Worm (Caenorhabditis elegans) whole organism, L1 larva: ENCODE data around the gene ccd-5.

ENCODE experiments used
- C16A3.4 ChIP-seq: fragments of 150-350 bp; optimal IDR thresholded peaks from 2 replicates; lab custom pipeline; 2014; ENCODE audit warnings: missing biosample characterization, missing genetic modification characterization
- Y116A8C.19 ChIP-seq: sonication (generic microtip); optimal IDR thresholded peaks from 2 replicates; lab custom pipeline; 2016; ENCODE audit warnings: missing compliant biosample characterization, missing genetic modification characterization, borderline replicate concordance
- alr-1 ChIP-seq: fragments of 200-800 bp; sonication (Bioruptor generic); optimal IDR thresholded peaks from 2 replicates; lab custom pipeline; 2018; ENCODE audit warnings: borderline replicate concordance, mild to moderate bottlenecking, missing genetic modification characterization, missing compliant biosample characterization
- aly-2 ChIP-seq: fragments of 150-350 bp; optimal IDR thresholded peaks from 2 replicates; lab custom pipeline; 2014; ENCODE audit warnings: missing biosample characterization, missing genetic modification characterization
- ama-1 ChIP-seq: fragments of 150-350 bp; optimal IDR thresholded peaks from 2 replicates; lab custom pipeline; 2014
- ceh-63 ChIP-seq: fragments of 200-800 bp; sonication (Bioruptor generic); optimal IDR thresholded peaks from 2 replicates; lab custom pipeline; 2018; ENCODE audit warnings: mild to moderate bottlenecking, missing genetic modification characterization, missing compliant biosample characterization
- ceh-82 ChIP-seq, 3 experiments: fragments of 150-350 bp in 1 of 3; sonication (generic microtip) in 2 of 3; optimal IDR thresholded peaks; 2 replicates each; lab custom pipeline; 2014 to 2017; ENCODE audit warnings: missing biosample characterization in 3 of 3, missing genetic modification characterization in 3 of 3
- ceh-88 ChIP-seq: fragments of 200-800 bp; sonication (Bioruptor generic); IDR thresholded peaks from 2 replicates; pipeline ENCODE4 v1.3.6; 2022; ENCODE audit warnings: missing genetic modification characterization, missing compliant biosample characterization
- egl-13 ChIP-seq: sonication (generic microtip); optimal IDR thresholded peaks from 2 replicates; lab custom pipeline; 2016; ENCODE audit warnings: missing genotype, missing genetic modification reagents, missing genetic modification characterization, missing compliant biosample characterization
- elt-2 ChIP-seq: sonication (generic microtip); optimal IDR thresholded peaks from 2 replicates; lab custom pipeline; 2016; ENCODE audit warnings: missing genetic modification characterization, mild to moderate bottlenecking, inconsistent platforms, missing compliant biosample characterization, missing genetic modification reagents
- elt-3 ChIP-seq, 6 experiments: fragments of 150-350 bp in 1 of 6; sonication (generic microtip); optimal IDR thresholded peaks; 2 replicates each; lab custom pipeline; 2017 to 2018; ENCODE audit warnings: missing biosample characterization in 6 of 6, missing genetic modification characterization in 6 of 6, inconsistent platforms in 1 of 6
- fkh-10 ChIP-seq: sonication (generic microtip); optimal IDR thresholded peaks from 2 replicates; lab custom pipeline; 2017; ENCODE audit warnings: missing biosample characterization, missing genetic modification reagents, missing genetic modification characterization
- fkh-4 ChIP-seq: sonication (generic microtip); optimal IDR thresholded peaks from 2 replicates; lab custom pipeline; 2016; ENCODE audit warnings: missing compliant biosample characterization, missing genetic modification characterization, borderline replicate concordance
- fos-1 ChIP-seq: fragments of 150-350 bp; optimal IDR thresholded peaks from 2 replicates; lab custom pipeline; 2014; ENCODE audit warnings: missing biosample characterization, missing genetic modification characterization
- grh-1 ChIP-seq: fragments of 200-800 bp; sonication (Bioruptor generic); IDR thresholded peaks from 2 replicates; pipeline ENCODE4 v1.3.6; 2022; ENCODE audit warnings: missing genetic modification reagents, missing genetic modification characterization, missing compliant biosample characterization
- hlh-17 ChIP-seq: fragments of 200-800 bp; sonication (Bioruptor generic); optimal IDR thresholded peaks from 2 replicates; lab custom pipeline; 2018; ENCODE audit warnings: missing genetic modification characterization, mild to moderate bottlenecking, missing compliant biosample characterization, moderate library complexity, borderline replicate concordance
- hpl-2 ChIP-seq: fragments of 150-350 bp; optimal IDR thresholded peaks from 2 replicates; lab custom pipeline; 2014; ENCODE audit warnings: missing biosample characterization, missing genetic modification reagents, missing genetic modification characterization
- irx-1 ChIP-seq: sonication (generic microtip); optimal IDR thresholded peaks from 2 replicates; lab custom pipeline; 2016; ENCODE audit warnings: missing genetic modification characterization, missing compliant biosample characterization
- isw-1 ChIP-seq: fragments of 200-800 bp; sonication (Bioruptor generic); IDR thresholded peaks from 2 replicates; pipeline ENCODE4 v1.3.6; 2022; ENCODE audit warnings: missing genetic modification characterization, missing compliant biosample characterization
- jun-1 ChIP-seq: fragments of 150-350 bp; optimal IDR thresholded peaks from 2 replicates; lab custom pipeline; 2014; ENCODE audit warnings: missing biosample characterization, missing genetic modification reagents, missing genetic modification characterization
- lin-14 ChIP-seq: fragments of 200-800 bp; sonication (Bioruptor generic); optimal IDR thresholded peaks from 2 replicates; lab custom pipeline; 2018; ENCODE audit warnings: mild to moderate bottlenecking, missing genetic modification characterization, moderate library complexity, missing compliant biosample characterization
- lin-39 ChIP-seq: fragments of 150-350 bp; optimal IDR thresholded peaks from 2 replicates; lab custom pipeline; 2014; ENCODE audit warnings: missing biosample characterization, missing genetic modification reagents, missing genetic modification characterization
- lsy-2 ChIP-seq, 2 experiments: fragments of 150-350 bp; optimal IDR thresholded peaks; 2 replicates each; lab custom pipeline; 2014; ENCODE audit warnings: missing biosample characterization in 2 of 2, missing genetic modification characterization in 2 of 2
- mab-9 ChIP-seq: fragments of 200-800 bp; sonication (Bioruptor generic); IDR thresholded peaks from 2 replicates; pipeline ENCODE4 v1.3.6; 2022; ENCODE audit warnings: missing genetic modification reagents, missing genetic modification characterization, missing compliant biosample characterization
- mef-2 ChIP-seq: fragments of 150-350 bp; optimal IDR thresholded peaks from 2 replicates; lab custom pipeline; 2014; ENCODE audit warnings: missing biosample characterization, missing genetic modification characterization
- mep-1 ChIP-seq: fragments of 150-350 bp; optimal IDR thresholded peaks from 2 replicates; lab custom pipeline; 2014; ENCODE audit warnings: missing biosample characterization, missing genetic modification characterization
- nhr-11 ChIP-seq: fragments of 150-350 bp; optimal IDR thresholded peaks from 2 replicates; lab custom pipeline; 2014; ENCODE audit warnings: missing biosample characterization, missing genetic modification characterization
- nhr-19 ChIP-seq: fragments of 200-800 bp; sonication (Bioruptor generic); conservative IDR thresholded peaks from 2 replicates; pipeline ENCODE4 v1.3.6; 2022; ENCODE audit warnings: missing genetic modification characterization, missing compliant biosample characterization
- nhr-47 ChIP-seq: sonication (generic microtip); optimal IDR thresholded peaks from 2 replicates; lab custom pipeline; 2016; ENCODE audit warnings: mild to moderate bottlenecking, missing genetic modification characterization, moderate library complexity, missing compliant biosample characterization
- nhr-71 ChIP-seq: sonication (generic microtip); optimal IDR thresholded peaks from 2 replicates; lab custom pipeline; 2016; ENCODE audit warnings: mild to moderate bottlenecking, missing genetic modification characterization, moderate library complexity, missing compliant biosample characterization
- nhr-76 ChIP-seq: sonication (generic microtip); optimal IDR thresholded peaks from 2 replicates; lab custom pipeline; 2017; ENCODE audit warnings: missing biosample characterization, missing genetic modification characterization
- nhr-84 ChIP-seq: sonication (generic microtip); optimal IDR thresholded peaks from 2 replicates; lab custom pipeline; 2017; ENCODE audit warnings: missing biosample characterization, missing genetic modification characterization
- nhr-85 ChIP-seq: sonication (generic microtip); peaks from one replicate; lab custom pipeline; 2016; ENCODE audit warnings: missing genetic modification characterization, inconsistent platforms, missing compliant biosample characterization
- nhr-90 ChIP-seq: sonication (generic microtip); optimal IDR thresholded peaks from 2 replicates; lab custom pipeline; 2016; ENCODE audit warnings: mild to moderate bottlenecking, missing genetic modification characterization, missing compliant biosample characterization; ENCODE audit not compliant: poor library complexity
- pag-3 ChIP-seq: sonication (generic microtip); optimal IDR thresholded peaks from 2 replicates; lab custom pipeline; 2017; ENCODE audit warnings: missing genetic modification characterization, mild to moderate bottlenecking, missing compliant biosample characterization, antibody characterized with exemption, borderline replicate concordance; ENCODE audit not compliant: insufficient read depth
- pax-3 ChIP-seq: fragments of 200-800 bp; sonication (Bioruptor generic); optimal IDR thresholded peaks from 2 replicates; lab custom pipeline; 2018; ENCODE audit warnings: mild to moderate bottlenecking, missing genetic modification characterization, moderate library complexity, missing compliant biosample characterization
- rnt-1 ChIP-seq: sonication (generic microtip); optimal IDR thresholded peaks from 2 replicates; lab custom pipeline; 2016; ENCODE audit warnings: mild to moderate bottlenecking, missing genetic modification characterization, moderate library complexity, missing compliant biosample characterization
- snu-23 ChIP-seq: sonication (generic microtip); optimal IDR thresholded peaks from 2 replicates; lab custom pipeline; 2016; ENCODE audit warnings: missing genetic modification characterization, missing compliant biosample characterization
- sup-37 ChIP-seq: fragments of 200-800 bp; sonication (Bioruptor generic); optimal IDR thresholded peaks from 2 replicates; lab custom pipeline; 2018; ENCODE audit warnings: mild to moderate bottlenecking, missing genetic modification characterization, missing compliant biosample characterization
- tbx-2 ChIP-seq: sonication (generic microtip); optimal IDR thresholded peaks from 2 replicates; lab custom pipeline; 2016; ENCODE audit warnings: missing genetic modification characterization, missing compliant biosample characterization
- tlp-1 ChIP-seq: fragments of 150-350 bp; optimal IDR thresholded peaks from 2 replicates; lab custom pipeline; 2014; ENCODE audit warnings: missing biosample characterization, missing genetic modification characterization
- vab-15 ChIP-seq: sonication (generic microtip); optimal IDR thresholded peaks from 2 replicates; lab custom pipeline; 2017; ENCODE audit warnings: missing genotype, mild to moderate bottlenecking, missing genetic modification characterization, missing compliant biosample characterization
- xbp-1 ChIP-seq: sonication (generic microtip); optimal IDR thresholded peaks from 2 replicates; lab custom pipeline; 2016; ENCODE audit warnings: missing genetic modification characterization, missing compliant biosample characterization
- zag-1 ChIP-seq: fragments of 150-350 bp; optimal IDR thresholded peaks from 2 replicates; lab custom pipeline; 2014; ENCODE audit warnings: missing biosample characterization, missing genetic modification characterization
- zip-4 ChIP-seq: fragments of 200-800 bp; sonication (Bioruptor generic); optimal IDR thresholded peaks from 2 replicates; lab custom pipeline; 2018; ENCODE audit warnings: mild to moderate bottlenecking, missing genetic modification characterization, moderate library complexity, missing compliant biosample characterization
- ztf-4 ChIP-seq: fragments of 150-350 bp; optimal IDR thresholded peaks from 2 replicates; lab custom pipeline; 2014; ENCODE audit warnings: missing biosample characterization, missing genetic modification characterization

Gene ccd-5

ce11 chrX:2595027-2595756, 22.7 kb upstream of the ccd-5 start (continued):
- TF ChIP-seq ceh-88 (GFP tag; lab: Robert Waterston, UW) = no peak
- TF ChIP-seq ceh-63 (GFP tag; lab: Kevin White, UChicago) = no peak
- TF ChIP-seq isw-1 (GFP tag; lab: Robert Waterston, UW) = no peak
- TF ChIP-seq irx-1 (tag; lab: Kevin White, UChicago) = no peak
- no peak for TF ChIP-seq nhr-11 (tag; lab: Kevin White, UChicago)
- TF ChIP-seq zag-1 (tag; lab: Kevin White, UChicago) = no peak
- TF ChIP-seq nhr-19 (GFP tag; lab: Robert Waterston, UW) = no peak
- peak; percentile 72 for TF ChIP-seq rnt-1 (tag; lab: Kevin White, UChicago)
- peak; percentile 72 for TF ChIP-seq fkh-10 (GFP tag; lab: Kevin White, UChicago)
- no peak for TF ChIP-seq ztf-4 (tag; lab: Kevin White, UChicago)
- no peak for TF ChIP-seq nhr-76
- TF ChIP-seq alr-1 (tag; lab: Kevin White, UChicago) = no peak
- TF ChIP-seq elt-3 (tag; optimal IDR thresholded peaks at IDR 0.05; lab: Kevin White, UChicago) = peak in 2 of 6 experiments; percentile 5 to 8
- TF ChIP-seq ceh-82 (tag; optimal IDR thresholded peaks at IDR 0.05; lab: Kevin White, UChicago) = peak in 1 of 3 experiments; percentile 21
- no peak for TF ChIP-seq nhr-90 (tag; lab: Kevin White, UChicago)
- TF ChIP-seq lin-39 (tag; lab: Kevin White, UChicago) = no peak
- no peak for TF ChIP-seq tlp-1 (tag; lab: Kevin White, UChicago)
- TF ChIP-seq lsy-2 (tag; optimal IDR thresholded peaks at IDR 0.05; lab: Kevin White, UChicago) = peak; percentile 10 to 46
- no peak for TF ChIP-seq zip-4 (GFP tag; lab: Kevin White, UChicago)
- TF ChIP-seq jun-1 = no peak
- no peak for TF ChIP-seq vab-15 (tag; lab: Kevin White, UChicago)
- peak; percentile 32 for TF ChIP-seq mep-1 (tag; lab: Kevin White, UChicago)
- TF ChIP-seq mef-2 (tag; lab: Kevin White, UChicago) = no peak
- no peak for TF ChIP-seq fos-1 (tag; lab: Kevin White, UChicago)
- TF ChIP-seq nhr-84 (tag; lab: Kevin White, UChicago) = no peak
- TF ChIP-seq pag-3 = peak; percentile 28
- no peak for TF ChIP-seq elt-2
- TF ChIP-seq xbp-1 (tag; lab: Kevin White, UChicago) = no peak
- no peak for TF ChIP-seq Y116A8C.19 (tag; lab: Kevin White, UChicago)
- TF ChIP-seq C16A3.4 (tag; lab: Kevin White, UChicago) = no peak
- TF ChIP-seq tbx-2 (tag; lab: Kevin White, UChicago) = no peak
- no peak for TF ChIP-seq egl-13 (tag; lab: Kevin White, UChicago)
- peak; percentile 68 for TF ChIP-seq lin-14 (GFP tag; lab: Kevin White, UChicago)
- TF ChIP-seq nhr-85 = peak; percentile 70
- TF ChIP-seq pax-3 = no peak

- TF ChIP-seq zag-1 (tag; lab: Kevin White, UChicago) (no peak), nhr-47 (tag; lab: Kevin White, UChicago) (no peak), hpl-2 (no peak), sup-37 (GFP tag; lab: Kevin White, UChicago) (no peak), grh-1 (GFP tag; lab: Robert Waterston, UW) (no peak), vab-15 (tag; lab: Kevin White, UChicago) (no peak), pag-3 (no peak), mab-9 (GFP tag; lab: Robert Waterston, UW) (no peak), snu-23 (GFP tag; lab: Kevin White, UChicago) (no peak), nhr-71 (tag; lab: Kevin White, UChicago) (no peak), ceh-88 (GFP tag; lab: Robert Waterston, UW) (no peak), fkh-4 (no peak), aly-2 (no peak), ama-1 (lab: Kevin White, UChicago) (no peak), hlh-17 (GFP tag; lab: Kevin White, UChicago) (no peak)
Observed at ce11 chrX:2593703-2594102, 21.2 kb upstream of the ccd-5 start, which contains the start of the genes nhr-40 and T03G6.7. Gene nhr-40, plus strand, starts transcription at chrX:2594003. Gene T03G6.7, plus strand, starts transcription at chrX:2594039.
